Worm (Caenorhabditis elegans) whole organism, young adult: ENCODE results near the gene F23H11.2.

ENCODE experiments used
- F10E7.11 ChIP-seq: sonication (generic microtip); optimal IDR thresholded peaks from 2 replicates; lab custom pipeline; 2017; ENCODE audit warnings: mild to moderate bottlenecking, missing genetic modification characterization, moderate library complexity, missing compliant biosample characterization
- F22D6.2 ChIP-seq: sonication (generic microtip); optimal IDR thresholded peaks from 2 replicates; lab custom pipeline; 2016; ENCODE audit warnings: mild to moderate bottlenecking, missing genetic modification characterization, missing compliant biosample characterization
- F57C9.4 ChIP-seq: sonication (generic microtip); optimal IDR thresholded peaks from 2 replicates; lab custom pipeline; 2017; ENCODE audit warnings: mild to moderate bottlenecking, missing genetic modification characterization, missing compliant biosample characterization
- ZK185.1 ChIP-seq: sonication (generic microtip); optimal IDR thresholded peaks from 2 replicates; lab custom pipeline; 2016; ENCODE audit warnings: mild to moderate bottlenecking, missing genetic modification characterization, missing compliant biosample characterization; ENCODE audit not compliant: poor library complexity, severe bottlenecking
- ccch-3 ChIP-seq: fragments of 200-800 bp; sonication (Bioruptor generic); optimal IDR thresholded peaks from 2 replicates; lab custom pipeline; 2018; ENCODE audit warnings: mild to moderate bottlenecking, missing genetic modification characterization, missing compliant biosample characterization
- chd-7 ChIP-seq: sonication (generic microtip); optimal IDR thresholded peaks from 2 replicates; lab custom pipeline; 2016; ENCODE audit warnings: mild to moderate bottlenecking, missing genetic modification characterization, moderate library complexity, missing compliant biosample characterization
- hrde-1 ChIP-seq: sonication (generic microtip); optimal IDR thresholded peaks from 2 replicates; lab custom pipeline; 2016; ENCODE audit warnings: missing genetic modification characterization, mild to moderate bottlenecking, missing compliant biosample characterization, moderate library complexity, missing genotype, missing genetic modification reagents, borderline replicate concordance
- mcd-1 ChIP-seq: fragments of 200-800 bp; sonication (Bioruptor generic); IDR thresholded peaks from 2 replicates; pipeline ENCODE4 v1.3.6; 2022; ENCODE audit warnings: missing genetic modification reagents, missing genetic modification characterization, missing compliant biosample characterization
- nfya-1 ChIP-seq: sonication (generic microtip); optimal IDR thresholded peaks from 2 replicates; lab custom pipeline; 2017; ENCODE audit warnings: antibody characterized with exemption, missing compliant biosample characterization, missing genetic modification characterization, borderline replicate concordance; ENCODE audit not compliant: insufficient read depth
- nhr-90 ChIP-seq: sonication (generic microtip); optimal IDR thresholded peaks from 2 replicates; lab custom pipeline; 2016; ENCODE audit warnings: missing genotype, mild to moderate bottlenecking, missing genetic modification characterization, missing compliant biosample characterization
- snpc-4 ChIP-seq, 5 experiments: fragments of 150-350 bp in 1 of 5; sonication (generic microtip) in 4 of 5; optimal IDR thresholded peaks; 2 replicates each; lab custom pipeline; 2014 to 2018; ENCODE audit warnings: missing genetic modification characterization in 5 of 5, missing biosample characterization in 3 of 5, antibody characterized with exemption in 2 of 5, mild to moderate bottlenecking in 2 of 5, missing compliant biosample characterization in 2 of 5, missing genotype in 2 of 5, moderate library complexity in 2 of 5, missing genetic modification reagents in 1 of 5
- unc-62 ChIP-seq: fragments of 150-350 bp; optimal IDR thresholded peaks from 2 replicates; lab custom pipeline; 2014; ENCODE audit warnings: missing biosample characterization, missing genetic modification reagents, missing genetic modification characterization
- xnd-1 ChIP-seq: sonication (generic microtip); optimal IDR thresholded peaks from 2 replicates; lab custom pipeline; 2016; ENCODE audit warnings: missing genotype, missing genetic modification reagents, missing genetic modification characterization, missing compliant biosample characterization
- ztf-18 ChIP-seq: sonication (generic microtip); optimal IDR thresholded peaks from 2 replicates; lab custom pipeline; 2016; ENCODE audit warnings: missing genotype, mild to moderate bottlenecking, missing genetic modification characterization, missing compliant biosample characterization

DNA sequence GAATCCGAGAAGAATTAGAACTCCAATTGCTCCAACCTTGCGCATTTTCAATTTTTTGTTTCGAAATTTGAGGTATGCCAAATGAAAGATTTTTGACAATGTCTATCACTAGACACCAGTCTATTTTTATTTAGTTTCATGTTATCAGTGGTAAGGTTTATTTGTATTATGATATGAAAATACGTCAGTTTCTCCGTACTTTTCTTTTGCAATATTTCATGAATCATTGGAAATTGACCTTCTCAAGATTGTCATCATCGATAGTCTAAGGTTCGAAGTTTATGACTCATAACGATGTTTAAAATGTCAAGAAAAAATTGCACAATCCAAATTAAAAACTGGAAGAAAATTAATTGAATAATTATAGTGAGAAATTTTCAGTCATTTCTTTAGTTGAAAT is 22.1 kb upstream of the F23H11.2 start, which contains the start of gene clc-19:
- TF ChIP-seq mcd-1 (GFP tag; lab: Robert Waterston, UW) = no peak
- no peak for TF ChIP-seq hrde-1 (tag; lab: Kevin White, UChicago)
- no peak for TF ChIP-seq xnd-1 (tag; lab: Kevin White, UChicago)
- TF ChIP-seq nhr-90 (tag; lab: Kevin White, UChicago) = no peak
- peak; percentile 26 for TF ChIP-seq unc-62 (GFP tag; lab: Kevin White, UChicago)
- no peak for TF ChIP-seq ztf-18 (tag; lab: Kevin White, UChicago)
- no peak for TF ChIP-seq F10E7.11 (tag; lab: Kevin White, UChicago)
- no peak for TF ChIP-seq snpc-4 (GFP tag; optimal IDR thresholded peaks at IDR 0.05; lab: Kevin White, UChicago)
- no peak for TF ChIP-seq snpc-4 (tag; optimal IDR thresholded peaks at IDR 0.05; lab: Kevin White, UChicago)
- TF ChIP-seq nfya-1 = no peak
- TF ChIP-seq F57C9.4 (tag; lab: Kevin White, UChicago) = no peak
- TF ChIP-seq ZK185.1 (tag; lab: Kevin White, UChicago) = no peak
- TF ChIP-seq chd-7 (tag; lab: Kevin White, UChicago) = no peak
- no peak for TF ChIP-seq F22D6.2 (tag; lab: Kevin White, UChicago)
- TF ChIP-seq ccch-3 = no peak
